Worm (Caenorhabditis elegans): ENCODE measurements around the gene skr-12.

- TF ChIP-seq snpc-1.1 (tag; optimal IDR thresholded peaks at IDR 0.05; ENCODE audit: insufficient read depth) (no peak), ceh-58 (GFP tag; IDR thresholded peaks at IDR 0.05) (no peak), ama-1 (optimal IDR thresholded peaks at IDR 0.05) (no peak), ama-1 (GFP tag; optimal IDR thresholded peaks at IDR 0.05) (no peak), K12H6.12 (tag; optimal IDR thresholded peaks at IDR 0.05) (no peak), lin-26 (GFP tag; IDR thresholded peaks at IDR 0.05) (no peak), die-1 (tag; optimal IDR thresholded peaks at IDR 0.05) (no peak), egrh-3 (GFP tag; IDR thresholded peaks at IDR 0.05) (no peak), attf-5 (GFP tag; optimal IDR thresholded peaks at IDR 0.05) (no peak)
These were observed 4.7 kb downstream of the skr-12 start for ce11 chrIV:17171732-17172131.

Data from whole organism, young adult.